Fruit fly (Drosophila melanogaster) whole organism, embryonic: ENCODE data around the gene OtopLc.

ENCODE experiments used
- Asciz ChIP-seq: fragments of 200-800 bp; sonication (Bioruptor generic); optimal IDR thresholded peaks from 2 replicates; lab custom pipeline; 2017; ENCODE audit warnings: missing biosample characterization, mild to moderate bottlenecking, missing genetic modification characterization, missing genetic modification reagents
- Awh ChIP-seq: fragments of 200-800 bp; sonication (Bioruptor generic); IDR thresholded peaks from 2 replicates; pipeline ENCODE4, ENCODE4 v1.3.6; 2022; ENCODE audit warnings: missing biosample characterization, missing genetic modification characterization
- Blimp-1 ChIP-seq: fragments of 200-800 bp; sonication (Bioruptor generic); optimal IDR thresholded peaks from 3 replicates; lab custom pipeline; 2018; ENCODE audit warnings: missing biosample characterization, missing genetic modification characterization, mild to moderate bottlenecking, moderate library complexity, missing genetic modification reagents
- CG10462 ChIP-seq: fragments of 200-800 bp; sonication (Bioruptor generic); optimal IDR thresholded peaks from 2 replicates; lab custom pipeline; 2016; ENCODE audit warnings: missing biosample characterization, missing genetic modification characterization
- CG11723 ChIP-seq: fragments of 200-800 bp; sonication (Bioruptor generic); optimal IDR thresholded peaks from 2 replicates; lab custom pipeline; 2017; ENCODE audit warnings: missing biosample characterization, mild to moderate bottlenecking, missing genetic modification characterization
- CG12769 ChIP-seq: fragments of 200-800 bp; sonication (Bioruptor generic); optimal IDR thresholded peaks from 2 replicates; lab custom pipeline; 2019; ENCODE audit warnings: missing biosample characterization, mild to moderate bottlenecking, missing genetic modification characterization, moderate library complexity
- CG13424 ChIP-seq: fragments of 200-800 bp; sonication (Bioruptor generic); optimal IDR thresholded peaks from 2 replicates; lab custom pipeline; 2019; ENCODE audit warnings: missing biosample characterization, mild to moderate bottlenecking, missing genetic modification characterization, moderate library complexity
- CG13894 ChIP-seq: fragments of 200-800 bp; sonication (Bioruptor generic); optimal IDR thresholded peaks from 3 replicates; lab custom pipeline; 2018; ENCODE audit warnings: missing biosample characterization, mild to moderate bottlenecking, missing genetic modification characterization, moderate library complexity
- CG16779 ChIP-seq: fragments of 200-800 bp; sonication (Bioruptor generic); IDR thresholded peaks from 2 replicates; pipeline ENCODE4 v1.3.6; 2022; ENCODE audit warnings: missing biosample characterization, missing genetic modification characterization
- CG16815 ChIP-seq: fragments of 200-800 bp; sonication (Bioruptor generic); optimal IDR thresholded peaks from 3 replicates; lab custom pipeline; 2017; ENCODE audit warnings: missing biosample characterization, mild to moderate bottlenecking, missing genetic modification characterization
- CG17612 ChIP-seq: fragments of 200-800 bp; sonication (Bioruptor generic); IDR thresholded peaks from 2 replicates; pipeline ENCODE4 v1.3.6; 2022; ENCODE audit warnings: missing biosample characterization, missing genetic modification characterization
- CG1832 ChIP-seq: fragments of 200-800 bp; sonication (Bioruptor generic); optimal IDR thresholded peaks from 2 replicates; lab custom pipeline; 2017; ENCODE audit warnings: missing biosample characterization, mild to moderate bottlenecking, missing genetic modification characterization, inconsistent platforms
- CG18599 ChIP-seq: fragments of 200-800 bp; sonication (Bioruptor generic); optimal IDR thresholded peaks from 3 replicates; lab custom pipeline; 2017; ENCODE audit warnings: missing biosample characterization, missing genetic modification characterization, mild to moderate bottlenecking, moderate library complexity, missing genetic modification reagents
- CG18764 ChIP-seq: fragments of 200-800 bp; sonication (Bioruptor generic); optimal IDR thresholded peaks from 3 replicates; lab custom pipeline; 2016; ENCODE audit warnings: missing biosample characterization, missing genetic modification characterization
- CG32767 ChIP-seq: fragments of 200-800 bp; sonication (Bioruptor generic); IDR thresholded peaks from 2 replicates; pipeline ENCODE4 v1.3.6; 2022; ENCODE audit warnings: missing biosample characterization, missing genetic modification characterization
- CG3281 ChIP-seq: fragments of 200-800 bp; sonication (Bioruptor generic); optimal IDR thresholded peaks from 3 replicates; lab custom pipeline; 2017; ENCODE audit warnings: missing biosample characterization, mild to moderate bottlenecking, missing genetic modification characterization
- CG4424 ChIP-seq: fragments of 200-800 bp; sonication (Bioruptor generic); optimal IDR thresholded peaks from 3 replicates; lab custom pipeline; 2016; ENCODE audit warnings: missing biosample characterization, missing genetic modification characterization
- CG4854 ChIP-seq: fragments of 200-800 bp; sonication (Bioruptor generic); optimal IDR thresholded peaks from 2 replicates; lab custom pipeline; 2016; ENCODE audit warnings: missing biosample characterization, missing genetic modification characterization, inconsistent platforms
- ERR ChIP-seq: fragments of 200-800 bp; sonication (Bioruptor generic); optimal IDR thresholded peaks from 2 replicates; lab custom pipeline; 2016; ENCODE audit warnings: missing biosample characterization, missing genetic modification characterization
- HmgD ChIP-seq: fragments of 200-800 bp; sonication (Bioruptor generic); optimal IDR thresholded peaks from 3 replicates; lab custom pipeline; 2016; ENCODE audit warnings: missing biosample characterization, missing genetic modification characterization
- Hr39 ChIP-seq: fragments of >200 bp; optimal IDR thresholded peaks from 2 replicates; lab custom pipeline; 2017
- Mad ChIP-seq: fragments of 200-800 bp; sonication (Bioruptor generic); optimal IDR thresholded peaks from 2 replicates; lab custom pipeline; 2016; ENCODE audit warnings: missing biosample characterization, missing genetic modification characterization
- Max ChIP-seq: fragments of 200-800 bp; sonication (Bioruptor generic); optimal IDR thresholded peaks from 2 replicates; lab custom pipeline; 2016; ENCODE audit warnings: missing biosample characterization, mild to moderate bottlenecking, missing genetic modification characterization
- Med ChIP-seq: fragments of 200-800 bp; sonication (Bioruptor generic); peaks from one replicate; lab custom pipeline; 2016; ENCODE audit warnings: missing biosample characterization, missing genetic modification characterization, mild to moderate bottlenecking, inconsistent platforms, moderate library complexity
- NC2α ChIP-seq: fragments of 200-800 bp; sonication (Bioruptor generic); optimal IDR thresholded peaks from 2 replicates; lab custom pipeline; 2016; ENCODE audit warnings: missing biosample characterization, missing genetic modification characterization
- NC2β ChIP-seq: fragments of 200-800 bp; sonication (Bioruptor generic); optimal IDR thresholded peaks from 2 replicates; lab custom pipeline; 2016; ENCODE audit warnings: missing biosample characterization, missing genetic modification characterization
- Pdp1 ChIP-seq, 2 experiments: fragments of 200-800 bp; sonication (Bioruptor generic); optimal IDR thresholded peaks; 3 replicates each; lab custom pipeline; 2016; ENCODE audit warnings: missing biosample characterization in 2 of 2, missing genetic modification characterization in 2 of 2, mild to moderate bottlenecking in 1 of 2, moderate library complexity in 1 of 2
- Scr ChIP-seq: fragments of 200-800 bp; sonication (Bioruptor generic); IDR thresholded peaks from 2 replicates; pipeline ENCODE4 v1.3.6; 2022; ENCODE audit warnings: missing biosample characterization, missing genetic modification characterization; ENCODE audit not compliant: partially characterized antibody
- Sin3A ChIP-seq: fragments of >200 bp; optimal IDR thresholded peaks from 2 replicates; lab custom pipeline; 2018
- Trl ChIP-seq, 3 experiments: fragments of >200 bp in 2 of 3; fragments of 200-800 bp in 1 of 3; sonication (Bioruptor generic) in 1 of 3; optimal IDR thresholded peaks; 2 replicates in 1 of 3; 3 replicates in 2 of 3; lab custom pipeline; 2016 to 2017; ENCODE audit warnings: missing biosample characterization in 1 of 3, missing genetic modification characterization in 1 of 3
- Usf ChIP-seq: fragments of 200-800 bp; sonication (Bioruptor generic); optimal IDR thresholded peaks from 2 replicates; lab custom pipeline; 2017; ENCODE audit warnings: missing genotype, missing biosample characterization, missing genetic modification characterization
- Xbp1 ChIP-seq: fragments of 200-800 bp; sonication (Bioruptor generic); optimal IDR thresholded peaks from 3 replicates; lab custom pipeline; 2016; ENCODE audit warnings: missing biosample characterization, mild to moderate bottlenecking, missing genetic modification characterization
- abd-A ChIP-seq: fragments of 200-800 bp; sonication (Bioruptor generic); optimal IDR thresholded peaks from 3 replicates; lab custom pipeline; 2019; ENCODE audit warnings: missing biosample characterization, mild to moderate bottlenecking, missing genetic modification characterization, moderate library complexity
- croc ChIP-seq: fragments of 200-800 bp; sonication (Bioruptor generic); conservative IDR thresholded peaks from 3 replicates; pipeline ENCODE4 v1.3.6; 2022; ENCODE audit warnings: missing biosample characterization, missing genetic modification characterization
- crol ChIP-seq: fragments of 200-800 bp; sonication (Bioruptor generic); IDR thresholded peaks from 2 replicates; pipeline ENCODE4 v1.3.6; 2022; ENCODE audit warnings: missing biosample characterization, missing genetic modification characterization
- danr ChIP-seq: fragments of 200-800 bp; sonication (Bioruptor generic); IDR thresholded peaks from 2 replicates; pipeline ENCODE4 v1.3.6; 2022; ENCODE audit warnings: missing biosample characterization, missing genetic modification characterization
- ewg ChIP-seq: fragments of 200-800 bp; sonication (Bioruptor generic); optimal IDR thresholded peaks from 3 replicates; lab custom pipeline; 2017; ENCODE audit warnings: mild to moderate bottlenecking, missing biosample characterization, missing genetic modification reagents, missing genetic modification characterization
- gce ChIP-seq: fragments of 200-800 bp; sonication (Bioruptor generic); IDR thresholded peaks from 3 replicates; pipeline ENCODE4 v1.3.6; 2022; ENCODE audit warnings: missing biosample characterization, missing genetic modification characterization
- hth ChIP-seq: fragments of >200 bp; optimal IDR thresholded peaks from 2 replicates; lab custom pipeline; 2017; ENCODE audit warnings: inconsistent platforms
- kah ChIP-seq: fragments of 200-800 bp; sonication (Bioruptor generic); optimal IDR thresholded peaks from 2 replicates; lab custom pipeline; 2018; ENCODE audit warnings: missing biosample characterization, mild to moderate bottlenecking, missing genetic modification characterization
- ken ChIP-seq: fragments of 200-800 bp; sonication (Bioruptor generic); IDR thresholded peaks from 3 replicates; pipeline ENCODE4 v1.3.6; 2022; ENCODE audit warnings: missing biosample characterization, missing genetic modification characterization
- mirr ChIP-seq: fragments of 200-800 bp; sonication (Bioruptor generic); optimal IDR thresholded peaks from 3 replicates; lab custom pipeline; 2018; ENCODE audit warnings: missing biosample characterization, mild to moderate bottlenecking, missing genetic modification characterization
- mld ChIP-seq: fragments of 200-800 bp; sonication (Bioruptor generic); IDR thresholded peaks from 3 replicates; pipeline ENCODE4 v1.3.6; 2022; ENCODE audit warnings: missing biosample characterization, missing genetic modification characterization; ENCODE audit not compliant: partially characterized antibody
- odd ChIP-seq: fragments of 200-800 bp; sonication (Bioruptor generic); optimal IDR thresholded peaks from 2 replicates; lab custom pipeline; 2017; ENCODE audit warnings: missing biosample characterization, mild to moderate bottlenecking, missing genetic modification characterization
- sd ChIP-seq: fragments of 200-800 bp; sonication (Bioruptor generic); optimal IDR thresholded peaks from 3 replicates; lab custom pipeline; 2018; ENCODE audit warnings: missing biosample characterization, mild to moderate bottlenecking, missing genetic modification characterization, moderate library complexity
- stwl ChIP-seq: fragments of 200-800 bp; sonication (Bioruptor generic); optimal IDR thresholded peaks from 3 replicates; lab custom pipeline; 2018; ENCODE audit warnings: missing biosample characterization, mild to moderate bottlenecking, missing genetic modification characterization, moderate library complexity
- tin ChIP-seq: fragments of 200-800 bp; sonication (Bioruptor generic); optimal IDR thresholded peaks from 3 replicates; lab custom pipeline; 2016; ENCODE audit warnings: missing biosample characterization, missing genetic modification characterization
- tll ChIP-seq, 2 experiments: fragments of 200-800 bp in 1 of 2; fragments of >200 bp in 1 of 2; sonication (Bioruptor generic) in 1 of 2; optimal IDR thresholded peaks; 2 replicates each; lab custom pipeline; 2017 to 2019; ENCODE audit warnings: missing biosample characterization in 2 of 2, missing genetic modification characterization in 2 of 2, mild to moderate bottlenecking in 1 of 2, moderate library complexity in 1 of 2
- vnd ChIP-seq: fragments of 200-800 bp; sonication (Bioruptor generic); IDR thresholded peaks from 3 replicates; pipeline ENCODE4 v1.3.6; 2022; ENCODE audit warnings: missing biosample characterization, missing genetic modification characterization; ENCODE audit not compliant: partially characterized antibody

The OtopLc gene

DNA sequence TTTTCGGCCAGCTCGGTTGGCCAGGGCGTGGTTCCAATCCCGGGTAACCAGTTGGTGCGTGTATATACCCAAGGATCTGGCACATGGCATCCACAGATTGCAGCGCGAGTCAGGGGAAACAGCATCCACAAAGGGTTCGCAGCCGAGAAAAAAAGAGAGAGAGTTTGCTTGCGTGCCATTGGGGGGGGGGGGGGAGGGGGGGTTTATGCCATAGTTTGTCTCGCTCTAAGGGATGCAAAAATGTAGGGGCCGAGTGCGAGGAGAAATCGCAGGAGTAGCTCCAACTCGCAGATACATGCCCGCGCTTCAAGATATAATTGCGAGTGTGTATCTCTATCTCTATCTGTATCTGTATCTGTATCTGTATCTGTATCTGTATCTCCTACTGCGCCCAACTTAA lies 12.7 kb downstream of the OtopLc start:
- TF ChIP-seq abd-A: peak; percentile 10
- peak; percentile 74 for TF ChIP-seq Hr39 (lab: Kevin White, UChicago)
- TF ChIP-seq CG12769 (tag; lab: Kevin White, UChicago): no peak
- TF ChIP-seq CG13894 (tag; lab: Kevin White, UChicago): peak; percentile 24
- TF ChIP-seq CG3281 (GFP tag; lab: Kevin White, UChicago): no peak
- peak in 1 of 2 experiments; percentile 4 for TF ChIP-seq Trl (optimal IDR thresholded peaks at IDR 0.05; lab: Kevin White, UChicago)
- TF ChIP-seq Trl (GFP tag; optimal IDR thresholded peaks at IDR 0.05; lab: Kevin White, UChicago): no peak
- TF ChIP-seq crol (GFP tag; lab: Robert Waterston, UW): peak; percentile 66; the same call in 1 of the 2 replicates
- peak; percentile 39 for TF ChIP-seq CG1832 (GFP tag; lab: Kevin White, UChicago)
- TF ChIP-seq Med (GFP tag; lab: Kevin White, UChicago): peak; percentile 34

- TF ChIP-seq CG4854 (no peak), NC2β (no peak), Sin3A (lab: Kevin White, UChicago) (no peak), HmgD (no peak), ewg (GFP tag; lab: Kevin White, UChicago) (peak; percentile 60), Blimp-1 (GFP tag; lab: Kevin White, UChicago) (no peak), Xbp1 (GFP tag; lab: Kevin White, UChicago) (no peak), CG32767 (GFP tag; lab: Robert Waterston, UW) (0 out of 2 replicates have a peak, but pooled peaks have one; percentile 8), hth (no peak), Max (no peak), Mad (no peak), NC2α (no peak), CG13424 (tag; lab: Kevin White, UChicago) (no peak), vnd (GFP tag; lab: Robert Waterston, UW) (no peak), tin (GFP tag; lab: Kevin White, UChicago) (no peak), CG17612 (no peak)
Measured at dm6 chrX:5649387-5649786, 13.3 kb downstream of the OtopLc start.

DNA sequence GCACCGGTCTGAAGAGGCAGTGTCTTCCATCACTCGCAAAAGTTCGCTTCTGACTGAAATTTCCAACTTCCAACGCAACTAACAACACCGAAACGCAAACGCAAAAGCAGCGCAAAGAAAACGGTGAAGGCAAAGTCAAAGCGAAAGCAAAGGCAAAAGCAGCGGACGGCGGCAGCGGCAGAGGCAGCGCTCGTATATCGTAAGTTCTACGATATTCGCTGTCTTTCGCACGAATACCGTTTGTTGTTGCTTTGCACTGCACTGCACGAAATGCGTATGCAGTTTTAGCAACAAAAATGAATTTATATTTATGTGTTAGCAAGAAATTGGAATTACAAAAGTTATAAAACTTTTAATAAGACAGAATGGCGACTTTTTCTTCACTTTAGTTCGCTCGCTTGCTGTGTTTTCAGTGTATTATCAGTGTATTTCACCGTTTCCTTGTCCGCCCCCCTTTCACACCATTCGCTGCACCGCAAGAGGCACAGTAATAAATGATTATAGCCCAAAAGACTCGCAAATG lies 14.2 kb downstream of the OtopLc start, which contains the start of gene OtopLa:
Gene OtopLa, minus strand, starts transcription at position 51 of the 523 bp plus-strand sequence.
- peak; percentile 89 for TF ChIP-seq ken
- peak; percentile 58 for TF ChIP-seq danr (GFP tag; lab: Robert Waterston, UW)
- TF ChIP-seq tll (GFP tag; optimal IDR thresholded peaks at IDR 0.05; lab: Kevin White, UChicago): no peak
- peak; percentile 76 for TF ChIP-seq odd (GFP tag; lab: Kevin White, UChicago)
- TF ChIP-seq Awh: peak; percentile 89
- TF ChIP-seq Pdp1 (GFP tag; optimal IDR thresholded peaks at IDR 0.05; lab: Kevin White, UChicago): peak; percentile 86 to 87
- TF ChIP-seq mld (GFP tag; lab: Robert Waterston, UW): no peak
- peak; percentile 68 for TF ChIP-seq CG18764 (GFP tag; lab: Kevin White, UChicago)
- peak; percentile 63 for TF ChIP-seq CG10462 (GFP tag; lab: Kevin White, UChicago)
- peak; percentile 46 for TF ChIP-seq sd (tag; lab: Kevin White, UChicago)
- peak; percentile 56 for TF ChIP-seq CG16815 (GFP tag; lab: Kevin White, UChicago)
- TF ChIP-seq Asciz (GFP tag; lab: Kevin White, UChicago): peak; percentile 86
- TF ChIP-seq CG4424 (GFP tag; lab: Kevin White, UChicago): peak; percentile 84
- TF ChIP-seq CG16779 (GFP tag; lab: Robert Waterston, UW): peak; percentile 62; the same call in 1 of the 2 replicates
- TF ChIP-seq CG18599 (GFP tag; lab: Kevin White, UChicago): peak; percentile 90
- peak; percentile 66 for TF ChIP-seq kah (GFP tag; lab: Kevin White, UChicago)
- TF ChIP-seq gce: peak; percentile 64; the same call in 2 of the 3 replicates
- TF ChIP-seq ERR (GFP tag; lab: Kevin White, UChicago): peak; percentile 78
- no peak for TF ChIP-seq mirr (GFP tag; lab: Kevin White, UChicago)
- TF ChIP-seq croc (GFP tag; lab: Robert Waterston, UW): peak; percentile 79
- TF ChIP-seq Usf (GFP tag; lab: Kevin White, UChicago): peak; percentile 25
- peak; percentile 60 for TF ChIP-seq CG11723
- TF ChIP-seq stwl: peak; percentile 9
- TF ChIP-seq Scr (GFP tag; lab: Robert Waterston, UW): no peak
